Fruit fly (Drosophila melanogaster): ENCODE measurements around the gene Kcmf1.

The Kcmf1 gene

DNA sequence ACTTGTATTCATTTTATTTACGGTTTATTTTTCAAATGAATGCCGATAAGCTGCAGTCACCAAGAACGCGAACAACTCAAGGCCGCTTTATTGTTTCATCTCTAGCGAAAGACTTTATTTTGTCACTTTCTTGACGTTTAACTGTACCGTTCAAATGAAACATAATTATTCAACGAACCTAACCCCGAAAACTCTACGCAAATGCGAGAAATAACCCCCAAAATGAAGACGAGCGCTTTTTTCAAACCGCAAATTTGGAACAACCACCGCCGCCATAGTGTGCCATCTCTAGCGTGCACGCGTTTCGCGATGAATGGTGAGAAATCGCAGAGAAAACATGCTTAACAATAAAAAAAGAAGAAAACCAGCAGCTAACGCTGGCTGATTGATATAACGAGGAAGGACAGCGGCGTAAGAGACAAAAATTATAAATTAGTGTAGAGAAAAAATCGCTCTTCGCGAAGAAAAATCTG lies 30.1 kb downstream of the Kcmf1 start, which contains the start of gene CG11970 (continued):
- TF ChIP-seq ftz-f1 (GFP tag; optimal IDR thresholded peaks at IDR 0.05) (peak; percentile 97), lilli (GFP tag; optimal IDR thresholded peaks at IDR 0.05) (peak; percentile 56), CG7839 (tag; optimal IDR thresholded peaks at IDR 0.05) (no peak), slp2 (GFP tag; optimal IDR thresholded peaks at IDR 0.05) (no peak), run (tag; optimal IDR thresholded peaks at IDR 0.05) (no peak), Tbp (GFP tag; optimal IDR thresholded peaks at IDR 0.05) (no peak), CG6272 (GFP tag; IDR thresholded peaks at IDR 0.05) (peak; percentile 69), dm (GFP tag; optimal IDR thresholded peaks at IDR 0.05) (peak; percentile 61), CG4424 (GFP tag; optimal IDR thresholded peaks at IDR 0.05) (peak; percentile 20), CG4404 (GFP tag; IDR thresholded peaks at IDR 0.05) (peak; percentile 40; the same call in 1 of the 2 replicates), E2f2 (GFP tag; IDR thresholded peaks at IDR 0.05) (peak; percentile 86), Optix (GFP tag; IDR thresholded peaks at IDR 0.05) (no peak), nom (GFP tag; optimal IDR thresholded peaks at IDR 0.05) (no peak), bab2 (GFP tag; optimal IDR thresholded peaks at IDR 0.05) (peak; percentile 33), D19A (tag; optimal IDR thresholded peaks at IDR 0.05) (no peak), CG4707 (GFP tag; optimal IDR thresholded peaks at IDR 0.05) (no peak), NfI (GFP tag; optimal IDR thresholded peaks at IDR 0.05) (peak; percentile 18), HmgZ (tag; optimal IDR thresholded peaks at IDR 0.05) (no peak), NC2β (GFP tag; optimal IDR thresholded peaks at IDR 0.05) (peak; percentile 11), CG9932 (GFP tag; IDR thresholded peaks at IDR 0.05) (peak; percentile 72), yki (optimal IDR thresholded peaks at IDR 0.05) (no peak), CG5245 (GFP tag; optimal IDR thresholded peaks at IDR 0.05) (no peak), aop (GFP tag; IDR thresholded peaks at IDR 0.05) (no peak), ash1 (GFP tag; optimal IDR thresholded peaks at IDR 0.05) (no peak), nerfin-2 (GFP tag; IDR thresholded peaks at IDR 0.05; ENCODE audit: partially characterized antibody) (0 out of 2 replicates have a peak, but pooled peaks have one; percentile 19), CG7745 (tag; optimal IDR thresholded peaks at IDR 0.05) (no peak), tin (GFP tag; optimal IDR thresholded peaks at IDR 0.05) (peak; percentile 23), jing (GFP tag; optimal IDR thresholded peaks at IDR 0.05) (no peak), ewg (GFP tag; optimal IDR thresholded peaks at IDR 0.05) (no peak), rib (GFP tag; IDR thresholded peaks at IDR 0.05) (no peak), CG15269 (tag; optimal IDR thresholded peaks at IDR 0.05) (no peak), BEAF-32 (GFP tag; optimal IDR thresholded peaks at IDR 0.05) (peak; percentile 78), chif (GFP tag; optimal IDR thresholded peaks at IDR 0.05) (peak in 1 of 2 experiments; percentile 7), CG15514 (GFP tag; optimal IDR thresholded peaks at IDR 0.05) (peak; percentile 66), CG13624 (GFP tag; optimal IDR thresholded peaks at IDR 0.05) (no peak), CG4328 (GFP tag; optimal IDR thresholded peaks at IDR 0.05) (peak; percentile 21), CG12104 (GFP tag; optimal IDR thresholded peaks at IDR 0.05) (no peak), CG16779 (GFP tag; IDR thresholded peaks at IDR 0.05) (no peak), gt (GFP tag; IDR thresholded peaks at IDR 0.05) (no peak), crp (GFP tag; optimal IDR thresholded peaks at IDR 0.05) (no peak), CG9797 (GFP tag; optimal IDR thresholded peaks at IDR 0.05) (peak; percentile 37), CG6654 (GFP tag; optimal IDR thresholded peaks at IDR 0.05) (no peak), Mrtf (GFP tag; IDR thresholded peaks at IDR 0.05) (no peak), CG2116 (GFP tag; optimal IDR thresholded peaks at IDR 0.05) (peak; percentile 41), fd64A (GFP tag; optimal IDR thresholded peaks at IDR 0.05) (no peak), CG30020 (tag; optimal IDR thresholded peaks at IDR 0.05) (peak; percentile 52), phol (tag; optimal IDR thresholded peaks at IDR 0.05) (peak; percentile 78), GATAe (GFP tag; conservative IDR thresholded peaks at IDR 0.05) (no peak), Hr78 (GFP tag; optimal IDR thresholded peaks at IDR 0.05) (no peak), ara (GFP tag; IDR thresholded peaks at IDR 0.05) (0 out of 2 replicates have a peak, but pooled peaks have one; percentile 39), CG17328 (GFP tag; IDR thresholded peaks at IDR 0.05) (no peak)
